Fruit fly (Drosophila melanogaster): ENCODE measurements around the gene mRpS2.
A peak's percentile ranks its signal among the peaks of the same experiment; 100 is the strongest.

DNA sequence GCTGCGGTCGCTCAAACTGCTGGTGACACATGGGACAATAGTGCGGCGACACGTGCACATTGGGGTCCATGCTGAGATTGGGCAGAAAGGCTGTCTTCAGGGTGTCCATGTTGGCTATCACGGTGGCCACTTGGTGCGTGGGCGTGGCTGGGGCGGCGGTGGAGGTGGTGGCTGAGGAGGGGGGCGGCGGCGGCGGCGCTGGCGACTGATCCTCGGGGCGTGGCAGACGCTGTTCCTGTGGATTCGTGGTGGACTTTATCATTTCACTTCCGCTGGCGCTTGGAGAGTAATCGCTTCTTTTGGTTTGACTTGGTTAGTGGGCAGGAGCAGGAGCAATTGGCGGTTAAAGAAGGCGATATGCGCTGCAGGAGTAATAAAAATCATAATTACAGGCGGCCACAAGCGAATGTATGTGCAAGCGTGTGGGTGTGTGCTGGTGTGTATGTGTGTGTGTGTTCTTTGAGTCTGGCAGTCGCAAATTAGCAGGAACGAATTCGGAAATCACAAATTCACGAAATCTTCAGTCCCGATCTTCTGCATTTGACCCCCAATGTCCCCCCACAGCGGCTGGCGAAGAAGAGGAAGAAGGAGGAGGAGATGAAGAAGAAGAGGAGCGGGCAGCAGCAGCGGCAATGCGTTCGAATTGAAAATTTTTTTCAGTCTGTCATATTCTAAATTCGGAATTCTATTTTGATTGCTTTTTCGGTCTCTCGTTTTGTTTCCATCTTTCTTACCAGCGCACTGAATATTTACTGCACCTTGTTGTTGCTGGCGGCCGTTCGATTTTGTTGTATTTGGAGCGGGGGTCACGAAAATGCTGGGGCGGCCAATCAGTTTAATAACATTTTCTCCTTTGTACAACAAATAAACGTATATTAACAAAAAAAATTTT lies 32.2 kb upstream of the mRpS2 start:
- no peak for TF ChIP-seq Hnf4 (GFP tag; optimal IDR thresholded peaks at IDR 0.05)
- TF ChIP-seq woc (GFP tag; optimal IDR thresholded peaks at IDR 0.05): no peak
- TF ChIP-seq lola (GFP tag; optimal IDR thresholded peaks at IDR 0.05): no peak
- no peak for TF ChIP-seq Abd-B (GFP tag; optimal IDR thresholded peaks at IDR 0.05)
- TF ChIP-seq Sp1 (GFP tag; optimal IDR thresholded peaks at IDR 0.05): no peak
- no peak for TF ChIP-seq Rel (GFP tag; optimal IDR thresholded peaks at IDR 0.05)
- peak; percentile 49 for TF ChIP-seq Rel (tag; optimal IDR thresholded peaks at IDR 0.05)
- TF ChIP-seq dsf (GFP tag; optimal IDR thresholded peaks at IDR 0.05; ENCODE audit: borderline replicate concordance): no peak
